Fruit fly (Drosophila melanogaster) whole organism, prepupa: Measurements from ENCODE around the gene CG14868.

Experiments used
- CG10669 ChIP-seq: fragments of 200-800 bp; sonication (Bioruptor generic); optimal IDR thresholded peaks from 3 replicates; lab custom pipeline; 2018; ENCODE audit warnings: missing biosample characterization, mild to moderate bottlenecking, missing genetic modification characterization, moderate library complexity
- CG11902 ChIP-seq: fragments of 200-800 bp; sonication (Bioruptor generic); optimal IDR thresholded peaks from 3 replicates; lab custom pipeline; 2016; ENCODE audit warnings: missing biosample characterization, missing genetic modification characterization
- CG15336 ChIP-seq: fragments of 200-800 bp; sonication (Bioruptor generic); IDR thresholded peaks from 2 replicates; pipeline ENCODE4 v1.3.6; 2022; ENCODE audit warnings: missing biosample characterization, missing genetic modification characterization
- CG16779 ChIP-seq: fragments of 200-800 bp; sonication (Bioruptor generic); optimal IDR thresholded peaks from 3 replicates; lab custom pipeline; 2017; ENCODE audit warnings: missing biosample characterization, mild to moderate bottlenecking, missing genetic modification characterization
- CG6163 ChIP-seq: fragments of 200-800 bp; sonication (Bioruptor generic); IDR thresholded peaks from 3 replicates; pipeline ENCODE4 v1.3.6; 2022; ENCODE audit warnings: missing biosample characterization, missing genetic modification characterization
- CG6808 ChIP-seq: fragments of 200-800 bp; sonication (Bioruptor generic); optimal IDR thresholded peaks from 3 replicates; lab custom pipeline; 2017; ENCODE audit warnings: missing biosample characterization, missing genetic modification characterization, mild to moderate bottlenecking, moderate library complexity, missing genetic modification reagents
- CG8119 ChIP-seq: fragments of 200-800 bp; sonication (Bioruptor generic); IDR thresholded peaks from 3 replicates; pipeline ENCODE4 v1.3.6; 2022; ENCODE audit warnings: missing biosample characterization, missing genetic modification characterization
- CG8632 ChIP-seq: fragments of 200-800 bp; sonication (Bioruptor generic); optimal IDR thresholded peaks from 3 replicates; lab custom pipeline; 2016; ENCODE audit warnings: missing biosample characterization, missing genetic modification characterization
- Eip78C ChIP-seq: fragments of 200-800 bp; sonication (Bioruptor generic); peaks from one replicate; lab custom pipeline; 2016; ENCODE audit warnings: missing biosample characterization, missing genetic modification characterization
- Ets21C ChIP-seq: fragments of 200-800 bp; sonication (Bioruptor generic); optimal IDR thresholded peaks from 3 replicates; lab custom pipeline; 2016; ENCODE audit warnings: missing biosample characterization, missing genetic modification characterization
- Ets96B ChIP-seq: fragments of 200-800 bp; optimal IDR thresholded peaks from 2 replicates; lab custom pipeline; 2019; ENCODE audit warnings: missing biosample characterization, mild to moderate bottlenecking, missing genetic modification characterization, moderate library complexity
- Hr38 ChIP-seq: sonication (Bioruptor generic); optimal IDR thresholded peaks from 2 replicates; lab custom pipeline; 2016; ENCODE audit warnings: missing biosample characterization, missing genetic modification characterization
- Hr39 ChIP-seq: fragments of 200-800 bp; sonication (Bioruptor generic); optimal IDR thresholded peaks from 2 replicates; lab custom pipeline; 2016; ENCODE audit warnings: missing biosample characterization, missing genetic modification characterization
- Hr4 ChIP-seq: fragments of 200-800 bp; sonication (Bioruptor generic); optimal IDR thresholded peaks from 3 replicates; lab custom pipeline; 2016; ENCODE audit warnings: missing biosample characterization, missing genetic modification characterization
- Lpt ChIP-seq: fragments of 200-800 bp; sonication (Bioruptor generic); optimal IDR thresholded peaks from 3 replicates; lab custom pipeline; 2016; ENCODE audit warnings: missing biosample characterization, missing genetic modification characterization
- Met ChIP-seq: fragments of 200-800 bp; sonication (Bioruptor generic); optimal IDR thresholded peaks from 3 replicates; lab custom pipeline; 2016; ENCODE audit warnings: missing biosample characterization, missing genetic modification characterization
- acj6 ChIP-seq: fragments of 200-800 bp; sonication (Bioruptor generic); optimal IDR thresholded peaks from 3 replicates; lab custom pipeline; 2016; ENCODE audit warnings: missing biosample characterization, missing genetic modification characterization
- eg ChIP-seq: fragments of 200-800 bp; sonication (Bioruptor generic); IDR thresholded peaks from 3 replicates; pipeline ENCODE4 v1.3.6; 2022; ENCODE audit warnings: missing biosample characterization, missing genetic modification characterization
- fd59A ChIP-seq: fragments of 200-800 bp; sonication (Bioruptor generic); optimal IDR thresholded peaks from 2 replicates; lab custom pipeline; 2017; ENCODE audit warnings: missing biosample characterization, mild to moderate bottlenecking, missing genetic modification characterization, missing genetic modification reagents
- fd85E ChIP-seq: fragments of 200-800 bp; sonication (Bioruptor generic); optimal IDR thresholded peaks from 3 replicates; lab custom pipeline; 2016; ENCODE audit warnings: missing biosample characterization, missing genetic modification characterization
- net ChIP-seq: fragments of 200-800 bp; sonication (Bioruptor generic); optimal IDR thresholded peaks from 3 replicates; lab custom pipeline; 2016; ENCODE audit warnings: missing biosample characterization, missing genetic modification characterization
- ss ChIP-seq, 2 experiments: fragments of 200-800 bp; sonication (Bioruptor generic); optimal IDR thresholded peaks; 2 replicates in 1 of 2; 3 replicates in 1 of 2; lab custom pipeline; 2017 to 2018; ENCODE audit warnings: mild to moderate bottlenecking in 2 of 2, missing biosample characterization in 2 of 2, missing genetic modification characterization in 2 of 2, moderate library complexity in 1 of 2
- svp ChIP-seq: fragments of 200-800 bp; sonication (Bioruptor generic); peaks from one replicate; lab custom pipeline; 2016; ENCODE audit warnings: missing biosample characterization, missing genetic modification characterization

Gene CG14868

DNA sequence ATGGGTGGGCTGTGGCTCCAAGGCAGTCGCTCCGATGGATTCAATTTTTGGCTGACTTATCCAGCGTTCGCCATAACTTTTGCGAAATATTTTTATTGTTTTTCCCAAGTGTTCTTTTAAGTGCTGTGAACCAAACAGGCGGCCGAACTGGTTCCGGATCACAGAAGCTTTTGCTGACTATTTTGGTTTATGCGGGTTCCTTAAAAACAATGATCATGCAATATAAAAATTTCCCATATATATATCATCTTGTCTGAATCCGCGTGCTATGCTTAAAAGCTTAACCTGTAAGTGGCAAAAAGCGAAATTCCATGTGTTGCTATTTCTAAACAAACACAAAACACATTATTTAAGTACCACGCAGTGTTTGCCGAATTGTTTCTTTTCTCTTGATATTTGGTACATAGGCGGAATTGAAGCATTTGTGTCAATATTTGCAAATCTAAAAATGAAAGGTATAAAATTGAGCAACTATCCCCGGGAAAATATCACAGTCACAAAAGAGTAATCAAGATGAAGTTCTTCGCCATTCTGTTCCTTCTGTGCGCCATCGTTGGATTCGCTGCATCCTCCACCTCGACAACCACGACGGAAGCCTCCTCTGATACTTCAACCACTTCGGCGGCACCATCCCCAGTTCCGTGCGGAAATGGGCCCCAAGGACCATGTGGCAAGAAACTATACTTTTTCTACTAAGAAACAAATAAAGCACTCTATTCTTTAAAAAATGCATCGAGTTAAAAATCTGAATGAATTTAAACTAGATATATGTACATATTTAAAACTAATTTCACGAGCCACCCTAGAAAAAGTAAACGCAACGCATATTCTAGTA, 49.6 kb downstream of the CG14868 start, which contains the start of the genes CG6276 and CG44040 (continued):
- TF ChIP-seq CG10669 (GFP tag; lab: Kevin White, UChicago) = peak; percentile 50
- TF ChIP-seq Ets96B (tag; lab: Kevin White, UChicago) = peak; percentile 34
- TF ChIP-seq svp (GFP tag; lab: Kevin White, UChicago) = no peak
- peak; percentile 40 for TF ChIP-seq CG8632 (GFP tag; lab: Kevin White, UChicago)
- peak; percentile 16 for TF ChIP-seq CG11902 (GFP tag; lab: Kevin White, UChicago)
- peak; percentile 58 for TF ChIP-seq Ets21C (GFP tag; lab: Kevin White, UChicago)
- peak; percentile 2 for TF ChIP-seq Lpt (GFP tag; lab: Kevin White, UChicago)
- TF ChIP-seq ss (GFP tag; optimal IDR thresholded peaks at IDR 0.05; lab: Kevin White, UChicago) = peak in 1 of 2 experiments; percentile 42
- TF ChIP-seq fd85E = no peak
- peak; percentile 55 for TF ChIP-seq Hr39 (GFP tag; lab: Kevin White, UChicago)
- no peak for TF ChIP-seq net (GFP tag; lab: Kevin White, UChicago)
- 0 out of 2 replicates have a peak, but pooled peaks have one; percentile 24 for TF ChIP-seq CG15336 (GFP tag; lab: Robert Waterston, UW)
- peak; percentile 37; the same call in 1 of the 3 replicates for TF ChIP-seq CG8119 (GFP tag; lab: Robert Waterston, UW)
- no peak for TF ChIP-seq CG16779
- TF ChIP-seq eg (GFP tag; lab: Robert Waterston, UW) = peak; percentile 54
- TF ChIP-seq CG6808 (GFP tag; lab: Kevin White, UChicago) = peak; percentile 50
- peak; percentile 56 for TF ChIP-seq acj6 (GFP tag; lab: Kevin White, UChicago)
- TF ChIP-seq fd59A (GFP tag; lab: Kevin White, UChicago) = peak; percentile 30
- no peak for TF ChIP-seq Hr38
- TF ChIP-seq Hr4 (GFP tag; lab: Kevin White, UChicago) = peak; percentile 50
- peak; percentile 59 for TF ChIP-seq CG6163 (GFP tag; lab: Robert Waterston, UW)
- peak; percentile 58 for TF ChIP-seq Met
- peak; percentile 89 for TF ChIP-seq Eip78C (GFP tag; lab: Kevin White, UChicago)
